Worm (Caenorhabditis elegans): ENCODE data around the gene Y105C5B.9.

ce11 chrIV:15946507-15946906 is 16.1 kb downstream of the Y105C5B.9 start, which contains the start of gene skr-10:
- TF ChIP-seq ceh-90 (tag; optimal IDR thresholded peaks at IDR 0.05) (no peak), hlh-17 (GFP tag; optimal IDR thresholded peaks at IDR 0.05; ENCODE audit: borderline replicate concordance) (no peak), alr-1 (tag; optimal IDR thresholded peaks at IDR 0.05; ENCODE audit: borderline replicate concordance) (no peak), nhr-237 (tag; optimal IDR thresholded peaks at IDR 0.05) (no peak), elt-2 (tag; optimal IDR thresholded peaks at IDR 0.05) (no peak), lin-15B (tag; optimal IDR thresholded peaks at IDR 0.05) (no peak), unc-86 (tag; optimal IDR thresholded peaks at IDR 0.05) (no peak), nhr-11 (tag; optimal IDR thresholded peaks at IDR 0.05) (no peak), egl-27 (tag; optimal IDR thresholded peaks at IDR 0.05) (no peak), swsn-7 (tag; optimal IDR thresholded peaks at IDR 0.05) (no peak), sox-4 (tag; optimal IDR thresholded peaks at IDR 0.05) (no peak), ceh-63 (GFP tag; optimal IDR thresholded peaks at IDR 0.05) (no peak)
